Fruit fly (Drosophila melanogaster) whole organism, pupa: ENCODE data around the gene UQCR-14.
A peak's percentile ranks its signal among the peaks of the same experiment; 100 is the strongest.

Source experiments
- CG13204 ChIP-seq: fragments of 200-800 bp; sonication (Bioruptor generic); optimal IDR thresholded peaks from 2 replicates; lab custom pipeline; 2018; ENCODE audit warnings: missing biosample characterization, mild to moderate bottlenecking, missing genetic modification characterization, moderate library complexity
- CG15710 ChIP-seq: fragments of 200-800 bp; sonication (Bioruptor generic); optimal IDR thresholded peaks from 2 replicates; lab custom pipeline; 2018; ENCODE audit warnings: missing biosample characterization, mild to moderate bottlenecking, missing genetic modification characterization, moderate library complexity
- CG32121 ChIP-seq: fragments of 200-800 bp; sonication (Bioruptor generic); IDR thresholded peaks from 2 replicates; pipeline ENCODE4 v1.3.6; 2022; ENCODE audit warnings: missing biosample characterization, missing genetic modification characterization
- CG34367 ChIP-seq: fragments of 200-800 bp; sonication (Bioruptor generic); optimal IDR thresholded peaks from 2 replicates; lab custom pipeline; 2018; ENCODE audit warnings: missing biosample characterization, mild to moderate bottlenecking, missing genetic modification characterization
- CG4496 ChIP-seq: fragments of 200-800 bp; sonication (Bioruptor generic); IDR thresholded peaks from 3 replicates; pipeline ENCODE4 v1.3.6; 2022; ENCODE audit warnings: missing biosample characterization, missing genetic modification characterization
- CG8301 ChIP-seq: fragments of 200-800 bp; sonication (Bioruptor generic); optimal IDR thresholded peaks from 2 replicates; lab custom pipeline; 2018; ENCODE audit warnings: missing biosample characterization, mild to moderate bottlenecking, missing genetic modification characterization
- CG9948 ChIP-seq: fragments of 200-800 bp; sonication (Bioruptor generic); optimal IDR thresholded peaks from 2 replicates; lab custom pipeline; 2018; ENCODE audit warnings: missing biosample characterization, mild to moderate bottlenecking, missing genetic modification characterization, moderate library complexity
- EcR ChIP-seq: fragments of 200-800 bp; sonication (Bioruptor generic); optimal IDR thresholded peaks from 3 replicates; lab custom pipeline; 2019; ENCODE audit warnings: missing biosample characterization, missing genetic modification characterization, mild to moderate bottlenecking, moderate library complexity, missing genetic modification reagents
- Ets98B ChIP-seq: fragments of 200-800 bp; sonication (Bioruptor generic); IDR thresholded peaks from 2 replicates; pipeline ENCODE4 v1.3.6; 2022; ENCODE audit warnings: missing biosample characterization, missing genetic modification characterization
- Pif1A ChIP-seq: fragments of 200-800 bp; sonication (Bioruptor generic); optimal IDR thresholded peaks from 3 replicates; lab custom pipeline; 2016; ENCODE audit warnings: missing biosample characterization, missing genetic modification characterization
- gl ChIP-seq: fragments of 200-800 bp; sonication (Bioruptor generic); optimal IDR thresholded peaks from 2 replicates; lab custom pipeline; 2018; ENCODE audit warnings: missing biosample characterization, mild to moderate bottlenecking, missing genetic modification characterization
- rn ChIP-seq: fragments of 200-800 bp; sonication (Bioruptor generic); IDR thresholded peaks from 2 replicates; pipeline ENCODE4 v1.3.6; 2022; ENCODE audit warnings: missing biosample characterization, missing genetic modification characterization

DNA sequence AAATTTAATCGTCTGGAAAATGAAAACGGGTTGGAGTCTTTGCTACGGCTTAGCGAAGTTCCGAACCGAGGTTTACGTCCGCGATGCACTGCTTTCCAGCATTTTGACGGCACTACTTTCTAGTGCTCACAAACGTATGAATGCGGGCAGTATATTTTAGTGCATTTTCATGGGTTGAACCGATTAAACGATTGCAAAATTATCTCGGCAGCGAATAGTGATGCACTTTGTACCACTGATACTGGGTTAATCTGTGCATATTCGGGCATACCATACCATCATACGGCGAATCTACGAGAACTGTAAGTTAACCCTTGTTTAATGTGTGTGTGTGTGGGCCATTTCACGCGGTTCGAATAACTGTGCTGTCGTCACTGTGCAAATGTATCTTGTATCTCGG, 15.3 kb upstream of the UQCR-14 start, which contains the start of gene Mfe2:
- TF ChIP-seq gl (tag; lab: Kevin White, UChicago) (peak; percentile 83), CG15710 (peak; percentile 22), Ets98B (GFP tag; lab: Robert Waterston, UW) (peak; percentile 65; the same call in 1 of the 2 replicates), rn (0 out of 2 replicates have a peak, but pooled peaks have one; percentile 12), CG34367 (tag; lab: Kevin White, UChicago) (peak; percentile 31), CG4496 (GFP tag; lab: Robert Waterston, UW) (peak; percentile 60; the same call in 1 of the 3 replicates), EcR (GFP tag; lab: Kevin White, UChicago) (peak; percentile 65), Pif1A (GFP tag; lab: Kevin White, UChicago) (peak; percentile 15), CG32121 (peak; percentile 52), CG8301 (peak; percentile 35), CG9948 (tag; lab: Kevin White, UChicago) (no peak), CG13204 (GFP tag; lab: Kevin White, UChicago) (peak; percentile 37)
